Fruit fly (Drosophila melanogaster) whole organism, prepupa: Measurements from ENCODE around the gene CG16762.

Experiments
- CG6276 ChIP-seq: fragments of 200-800 bp; sonication (Bioruptor generic); optimal IDR thresholded peaks from 2 replicates; lab custom pipeline; 2017; ENCODE audit warnings: missing biosample characterization, mild to moderate bottlenecking, missing genetic modification characterization
- CG6854 ChIP-seq: fragments of 200-800 bp; sonication (Bioruptor generic); optimal IDR thresholded peaks from 2 replicates; lab custom pipeline; 2017; ENCODE audit warnings: missing biosample characterization, mild to moderate bottlenecking, missing genetic modification characterization
- CG8119 ChIP-seq: fragments of 200-800 bp; sonication (Bioruptor generic); IDR thresholded peaks from 3 replicates; pipeline ENCODE4 v1.3.6; 2022; ENCODE audit warnings: missing biosample characterization, missing genetic modification characterization
- CG8319 ChIP-seq: fragments of 200-800 bp; sonication (Bioruptor generic); optimal IDR thresholded peaks from 3 replicates; lab custom pipeline; 2016; ENCODE audit warnings: missing biosample characterization, missing genetic modification characterization
- Eip78C ChIP-seq: fragments of 200-800 bp; sonication (Bioruptor generic); peaks from one replicate; lab custom pipeline; 2016; ENCODE audit warnings: missing biosample characterization, missing genetic modification characterization
- Hr38 ChIP-seq: sonication (Bioruptor generic); optimal IDR thresholded peaks from 2 replicates; lab custom pipeline; 2016; ENCODE audit warnings: missing biosample characterization, missing genetic modification characterization
- Hr39 ChIP-seq: fragments of 200-800 bp; sonication (Bioruptor generic); optimal IDR thresholded peaks from 2 replicates; lab custom pipeline; 2016; ENCODE audit warnings: missing biosample characterization, missing genetic modification characterization
- Sox102F ChIP-seq: fragments of 200-800 bp; sonication (Bioruptor generic); optimal IDR thresholded peaks from 2 replicates; lab custom pipeline; 2016; ENCODE audit warnings: missing biosample characterization, mild to moderate bottlenecking, missing genetic modification characterization
- Sox14 ChIP-seq: fragments of 200-800 bp; sonication (Bioruptor generic); optimal IDR thresholded peaks from 3 replicates; lab custom pipeline; 2016; ENCODE audit warnings: missing biosample characterization, missing genetic modification characterization
- acj6 ChIP-seq: fragments of 200-800 bp; sonication (Bioruptor generic); optimal IDR thresholded peaks from 3 replicates; lab custom pipeline; 2016; ENCODE audit warnings: missing biosample characterization, missing genetic modification characterization
- net ChIP-seq: fragments of 200-800 bp; sonication (Bioruptor generic); optimal IDR thresholded peaks from 3 replicates; lab custom pipeline; 2016; ENCODE audit warnings: missing biosample characterization, missing genetic modification characterization
- pdm3 ChIP-seq: fragments of 200-800 bp; sonication (Bioruptor generic); optimal IDR thresholded peaks from 3 replicates; lab custom pipeline; 2016; ENCODE audit warnings: missing biosample characterization, missing genetic modification characterization
- topi ChIP-seq: fragments of 200-800 bp; sonication (Bioruptor generic); optimal IDR thresholded peaks from 3 replicates; lab custom pipeline; 2016; ENCODE audit warnings: missing biosample characterization, missing genetic modification characterization
- vri ChIP-seq: fragments of 200-800 bp; sonication (Bioruptor generic); optimal IDR thresholded peaks from 3 replicates; lab custom pipeline; 2016; ENCODE audit warnings: missing biosample characterization, mild to moderate bottlenecking, missing genetic modification characterization

DNA sequence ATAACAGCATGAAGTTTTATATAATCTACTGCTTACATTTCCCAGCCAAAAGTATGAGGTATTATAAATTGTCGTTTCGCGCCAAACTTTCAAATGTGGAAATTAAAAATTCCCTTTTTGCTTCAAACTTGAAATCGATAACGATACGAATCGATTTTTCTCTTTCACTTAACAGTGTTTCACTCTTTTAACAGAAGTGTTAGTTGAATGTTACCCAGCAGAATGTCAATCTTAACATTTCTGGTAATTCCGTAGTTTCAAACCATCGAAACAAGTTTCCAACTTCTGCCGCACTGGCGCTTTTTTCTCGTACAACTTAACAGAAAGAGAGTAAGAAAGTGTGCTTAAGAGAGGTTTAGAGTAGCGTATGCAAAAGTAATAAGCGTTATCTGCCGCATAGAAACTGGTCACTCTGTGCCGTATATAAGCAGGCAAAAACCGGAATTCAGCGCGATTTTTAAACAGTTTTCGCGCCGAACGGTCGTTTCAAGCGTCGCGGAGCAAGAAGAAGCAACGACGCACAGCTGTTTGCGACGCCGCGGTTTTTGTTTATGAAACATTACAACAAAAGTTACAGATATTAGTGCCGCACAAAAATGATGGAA, 8.9 kb downstream of the CG16762 start:
- TF ChIP-seq CG6854 (GFP tag; lab: Kevin White, UChicago) (peak; percentile 41), vri (GFP tag; lab: Kevin White, UChicago) (peak; percentile 17), CG8119 (peak; percentile 37; the same call in 1 of the 3 replicates), Sox14 (GFP tag; lab: Kevin White, UChicago) (no peak), Sox102F (peak; percentile 14), net (GFP tag; lab: Kevin White, UChicago) (no peak), Eip78C (GFP tag; lab: Kevin White, UChicago) (peak; percentile 71), acj6 (peak; percentile 0), CG8319 (no peak), Hr38 (GFP tag; lab: Kevin White, UChicago) (no peak), CG6276 (GFP tag; lab: Kevin White, UChicago) (peak; percentile 100), topi (GFP tag; lab: Kevin White, UChicago) (no peak), Hr39 (GFP tag; lab: Kevin White, UChicago) (peak; percentile 8), pdm3 (GFP tag; lab: Kevin White, UChicago) (no peak)
